Worm (Caenorhabditis elegans) whole organism, L4 larva: Measurements from ENCODE around the gene jbts-14.

ENCODE experiments used
- F49E8.2 ChIP-seq: sonication (generic microtip); optimal IDR thresholded peaks from 2 replicates; lab custom pipeline; 2016; ENCODE audit warnings: missing compliant biosample characterization, mild to moderate bottlenecking, missing genetic modification characterization, borderline replicate concordance
- R02D3.7 ChIP-seq: fragments of 150-350 bp; sonication (generic microtip); optimal IDR thresholded peaks from 3 replicates; lab custom pipeline; 2014; ENCODE audit warnings: missing biosample characterization, missing genetic modification characterization
- T26A8.4 ChIP-seq: fragments of 200-800 bp; sonication (Bioruptor generic); IDR thresholded peaks from 2 replicates; pipeline ENCODE4 v1.3.6; 2022; ENCODE audit warnings: missing genetic modification characterization, missing compliant biosample characterization
- ZK546.5 ChIP-seq, 2 experiments: sonication (generic microtip); optimal IDR thresholded peaks; 2 replicates each; lab custom pipeline; 2017; ENCODE audit warnings: missing biosample characterization in 2 of 2, missing genetic modification characterization in 2 of 2
- aha-1 ChIP-seq: fragments of 150-350 bp; peaks from one replicate; lab custom pipeline; 2014; ENCODE audit warnings: missing biosample characterization, missing genetic modification characterization
- ceh-82 ChIP-seq: sonication (generic microtip); optimal IDR thresholded peaks from 2 replicates; lab custom pipeline; 2017; ENCODE audit warnings: missing biosample characterization, missing genetic modification characterization
- lin-13 ChIP-seq: fragments of 150-350 bp; optimal IDR thresholded peaks from 2 replicates; lab custom pipeline; 2014; ENCODE audit warnings: missing biosample characterization, missing genetic modification reagents, missing genetic modification characterization
- spr-3 ChIP-seq: fragments of 200-800 bp; sonication (Bioruptor generic); optimal IDR thresholded peaks from 2 replicates; lab custom pipeline; 2018; ENCODE audit warnings: mild to moderate bottlenecking, missing genetic modification characterization, missing compliant biosample characterization
- unc-62 ChIP-seq, 3 experiments: fragments of 150-350 bp in 1 of 3; sonication (generic microtip); optimal IDR thresholded peaks in 2 of 3; peaks in 1 of 3; 1 replicate in 1 of 3; 2 replicates in 2 of 3; lab custom pipeline; 2014 to 2017; ENCODE audit warnings: missing biosample characterization in 3 of 3, missing genetic modification characterization in 3 of 3, missing genetic modification reagents in 3 of 3, missing genotype in 1 of 3

- TF ChIP-seq ZK546.5 (tag; optimal IDR thresholded peaks at IDR 0.05; lab: Kevin White, UChicago) (no peak), ceh-82 (tag; lab: Kevin White, UChicago) (no peak), unc-62 (GFP tag; optimal IDR thresholded peaks at IDR 0.05 in 1 of 2; lab: Kevin White, UChicago) (no peak), unc-62 (tag; optimal IDR thresholded peaks at IDR 0.05; lab: Kevin White, UChicago) (no peak), T26A8.4 (no peak), F49E8.2 (tag; lab: Kevin White, UChicago) (no peak), R02D3.7 (tag; lab: Kevin White, UChicago) (no peak), aha-1 (tag; lab: Kevin White, UChicago) (no peak), spr-3 (GFP tag; lab: Kevin White, UChicago) (no peak), lin-13 (GFP tag; lab: Kevin White, UChicago) (no peak)
These were observed 40.3 kb downstream of the jbts-14 start for ce11 chrX:8744192-8744985.
